Fruit fly (Drosophila melanogaster): ENCODE results near the gene CG5217.

- TF ChIP-seq Myc (optimal IDR thresholded peaks at IDR 0.05) (no peak), psq (optimal IDR thresholded peaks at IDR 0.05) (no peak), h (optimal IDR thresholded peaks at IDR 0.05) (no peak), Sin3A (optimal IDR thresholded peaks at IDR 0.05) (no peak)
Observed at dm6 chr3R:19246080-19246637, 1.8 kb downstream of the CG5217 start, which contains the start of gene unc79.
